Worm (Caenorhabditis elegans) whole organism, young adult: ENCODE measurements around the gene trxr-1.

ENCODE experiments used
- B0336.3 ChIP-seq: fragments of 200-800 bp; sonication (Bioruptor generic); IDR thresholded peaks from 2 replicates; pipeline ENCODE4 v1.3.6; 2022; ENCODE audit warnings: missing genetic modification characterization, missing compliant biosample characterization
- C06A6.2 ChIP-seq: fragments of 200-800 bp; sonication (Bioruptor generic); conservative IDR thresholded peaks from 2 replicates; pipeline ENCODE4 v1.3.6; 2022; ENCODE audit warnings: missing genetic modification characterization, missing compliant biosample characterization
- F39B2.1 ChIP-seq: fragments of 200-800 bp; sonication (Bioruptor generic); IDR thresholded peaks from 2 replicates; pipeline ENCODE4 v1.3.6; 2022; ENCODE audit warnings: missing genetic modification reagents, missing genetic modification characterization, missing compliant biosample characterization
- F55B11.4 ChIP-seq: sonication (generic microtip); optimal IDR thresholded peaks from 2 replicates; lab custom pipeline; 2016; ENCODE audit warnings: missing compliant biosample characterization, missing genetic modification characterization, borderline replicate concordance; ENCODE audit not compliant: insufficient read depth
- F57C9.4 ChIP-seq: sonication (generic microtip); optimal IDR thresholded peaks from 2 replicates; lab custom pipeline; 2017; ENCODE audit warnings: mild to moderate bottlenecking, missing genetic modification characterization, missing compliant biosample characterization
- Y53F4B.3 ChIP-seq: fragments of 200-800 bp; sonication (Bioruptor generic); IDR thresholded peaks from 2 replicates; pipeline ENCODE4 v1.3.6; 2022; ENCODE audit warnings: missing genetic modification reagents, missing genetic modification characterization, missing compliant biosample characterization
- Y53G8AR.9 ChIP-seq: fragments of 200-800 bp; sonication (Bioruptor generic); conservative IDR thresholded peaks from 2 replicates; pipeline ENCODE4 v1.3.6; 2022; ENCODE audit warnings: missing genetic modification reagents, missing genetic modification characterization, missing compliant biosample characterization
- Y95B8A.8 ChIP-seq: fragments of 200-800 bp; sonication (Bioruptor generic); IDR thresholded peaks from 2 replicates; pipeline ENCODE4 v1.3.6; 2022; ENCODE audit warnings: missing genetic modification reagents, missing genetic modification characterization, missing compliant biosample characterization
- ZK185.1 ChIP-seq: sonication (generic microtip); optimal IDR thresholded peaks from 2 replicates; lab custom pipeline; 2016; ENCODE audit warnings: mild to moderate bottlenecking, missing genetic modification characterization, missing compliant biosample characterization; ENCODE audit not compliant: poor library complexity, severe bottlenecking
- ama-1 ChIP-seq, 3 experiments: fragments of 150-350 bp in 1 of 3; sonication (generic microtip) in 2 of 3; optimal IDR thresholded peaks; 2 replicates each; lab custom pipeline; 2014 to 2018; ENCODE audit warnings: missing biosample characterization in 2 of 3, missing genetic modification characterization in 2 of 3, missing genetic modification reagents in 2 of 3
- attf-3 ChIP-seq: fragments of 200-800 bp; sonication (Bioruptor generic); conservative IDR thresholded peaks from 2 replicates; pipeline ENCODE4 v1.3.6; 2022; ENCODE audit warnings: missing genetic modification reagents, missing genetic modification characterization, missing compliant biosample characterization
- attf-6 ChIP-seq: fragments of 200-800 bp; sonication (Bioruptor generic); IDR thresholded peaks from 2 replicates; pipeline ENCODE4 v1.3.6; 2022; ENCODE audit warnings: missing genetic modification reagents, missing genetic modification characterization, missing compliant biosample characterization
- cebp-2 ChIP-seq: fragments of 200-800 bp; sonication (Bioruptor generic); IDR thresholded peaks from 2 replicates; pipeline ENCODE4 v1.3.6; 2022; ENCODE audit warnings: missing genetic modification characterization, missing compliant biosample characterization
- ceh-40 ChIP-seq: fragments of 200-800 bp; sonication (Bioruptor generic); IDR thresholded peaks from 2 replicates; pipeline ENCODE4 v1.3.6; 2022; ENCODE audit warnings: missing genetic modification characterization, missing compliant biosample characterization
- ceh-79 ChIP-seq: sonication (generic microtip); optimal IDR thresholded peaks from 2 replicates; lab custom pipeline; 2017; ENCODE audit warnings: mild to moderate bottlenecking, missing genetic modification characterization, missing compliant biosample characterization
- ceh-91 ChIP-seq: fragments of 200-800 bp; sonication (Bioruptor generic); IDR thresholded peaks from 2 replicates; pipeline ENCODE4 v1.3.6; 2022; ENCODE audit warnings: missing genetic modification reagents, missing genetic modification characterization, missing compliant biosample characterization
- dpff-1 ChIP-seq: sonication (generic microtip); optimal IDR thresholded peaks from 2 replicates; lab custom pipeline; 2017; ENCODE audit warnings: mild to moderate bottlenecking, missing genetic modification characterization, missing compliant biosample characterization
- ets-4 ChIP-seq: fragments of 200-800 bp; sonication (Bioruptor generic); optimal IDR thresholded peaks from 2 replicates; lab custom pipeline; 2018; ENCODE audit warnings: mild to moderate bottlenecking, missing genetic modification characterization, missing compliant biosample characterization
- fkh-3 ChIP-seq: sonication (generic microtip); optimal IDR thresholded peaks from 2 replicates; lab custom pipeline; 2016; ENCODE audit warnings: mild to moderate bottlenecking, missing genetic modification characterization, missing compliant biosample characterization
- him-1 ChIP-seq: sonication (generic microtip); optimal IDR thresholded peaks from 2 replicates; lab custom pipeline; 2016; ENCODE audit warnings: missing genotype, missing genetic modification reagents, missing genetic modification characterization, missing compliant biosample characterization
- hmg-1.2 ChIP-seq: fragments of 200-800 bp; sonication (Bioruptor generic); IDR thresholded peaks from 2 replicates; pipeline ENCODE4 v1.3.6; 2022; ENCODE audit warnings: missing genetic modification reagents, missing genetic modification characterization, missing compliant biosample characterization
- hmg-20 ChIP-seq: fragments of 200-800 bp; sonication (Bioruptor generic); IDR thresholded peaks from 2 replicates; pipeline ENCODE4 v1.3.6; 2022; ENCODE audit warnings: missing genetic modification reagents, missing genetic modification characterization, missing compliant biosample characterization
- lin-26 ChIP-seq: fragments of 200-800 bp; sonication (Bioruptor generic); IDR thresholded peaks from 2 replicates; pipeline ENCODE4 v1.3.6; 2022; ENCODE audit warnings: missing genetic modification reagents, missing genetic modification characterization, missing compliant biosample characterization
- lir-1 ChIP-seq: fragments of 200-800 bp; sonication (Bioruptor generic); conservative IDR thresholded peaks from 2 replicates; pipeline ENCODE4 v1.3.6; 2022; ENCODE audit warnings: missing genetic modification reagents, missing genetic modification characterization, missing compliant biosample characterization
- lsl-1 ChIP-seq: fragments of 200-800 bp; sonication (Bioruptor generic); optimal IDR thresholded peaks from 2 replicates; lab custom pipeline; 2018; ENCODE audit warnings: mild to moderate bottlenecking, missing genetic modification characterization, moderate library complexity, missing compliant biosample characterization
- lsy-27 ChIP-seq: sonication (generic microtip); optimal IDR thresholded peaks from 2 replicates; lab custom pipeline; 2017; ENCODE audit warnings: missing genetic modification characterization, mild to moderate bottlenecking, missing compliant biosample characterization, antibody characterized with exemption, missing genotype, borderline replicate concordance; ENCODE audit not compliant: insufficient read depth
- madf-10 ChIP-seq: sonication (generic microtip); optimal IDR thresholded peaks from 2 replicates; lab custom pipeline; 2016; ENCODE audit warnings: mild to moderate bottlenecking, missing genetic modification characterization, missing compliant biosample characterization
- madf-3 ChIP-seq: fragments of 200-800 bp; sonication (Bioruptor generic); IDR thresholded peaks from 2 replicates; pipeline ENCODE4 v1.3.6; 2022; ENCODE audit warnings: missing genetic modification reagents, missing genetic modification characterization, missing compliant biosample characterization
- madf-6 ChIP-seq: fragments of 200-800 bp; sonication (Bioruptor generic); IDR thresholded peaks from 2 replicates; pipeline ENCODE4 v1.3.6; 2022; ENCODE audit warnings: missing genetic modification reagents, missing genetic modification characterization, missing compliant biosample characterization
- mel-28 ChIP-seq: sonication (generic microtip); optimal IDR thresholded peaks from 2 replicates; lab custom pipeline; 2016; ENCODE audit warnings: borderline replicate concordance, mild to moderate bottlenecking, missing genetic modification characterization, missing compliant biosample characterization
- mxl-1 ChIP-seq: sonication (generic microtip); optimal IDR thresholded peaks from 2 replicates; lab custom pipeline; 2016; ENCODE audit warnings: missing genetic modification characterization, missing compliant biosample characterization
- nfya-1 ChIP-seq: sonication (generic microtip); optimal IDR thresholded peaks from 2 replicates; lab custom pipeline; 2017; ENCODE audit warnings: antibody characterized with exemption, missing compliant biosample characterization, missing genetic modification characterization, borderline replicate concordance; ENCODE audit not compliant: insufficient read depth
- nfyb-1 ChIP-seq: fragments of 200-800 bp; sonication (Bioruptor generic); IDR thresholded peaks from 2 replicates; pipeline ENCODE4 v1.3.6; 2022; ENCODE audit warnings: missing genetic modification reagents, missing genetic modification characterization, missing compliant biosample characterization
- nhr-120 ChIP-seq: fragments of 200-800 bp; sonication (Bioruptor generic); IDR thresholded peaks from 2 replicates; pipeline ENCODE4 v1.3.6; 2022; ENCODE audit warnings: missing genetic modification characterization, missing compliant biosample characterization
- nhr-179 ChIP-seq: sonication (generic microtip); optimal IDR thresholded peaks from 2 replicates; lab custom pipeline; 2016; ENCODE audit warnings: mild to moderate bottlenecking, missing genetic modification characterization, missing compliant biosample characterization
- nhr-80 ChIP-seq: sonication (generic microtip); optimal IDR thresholded peaks from 2 replicates; lab custom pipeline; 2016; ENCODE audit warnings: missing genetic modification characterization, missing compliant biosample characterization
- nhr-90 ChIP-seq: sonication (generic microtip); optimal IDR thresholded peaks from 2 replicates; lab custom pipeline; 2016; ENCODE audit warnings: missing genotype, mild to moderate bottlenecking, missing genetic modification characterization, missing compliant biosample characterization
- rcor-1 ChIP-seq: fragments of 200-800 bp; sonication (Bioruptor generic); IDR thresholded peaks from 2 replicates; pipeline ENCODE4 v1.3.6; 2022; ENCODE audit warnings: missing genetic modification reagents, missing genetic modification characterization, missing compliant biosample characterization
- snpc-1.3 ChIP-seq: sonication (generic microtip); optimal IDR thresholded peaks from 2 replicates; lab custom pipeline; 2017; ENCODE audit warnings: missing genetic modification characterization, mild to moderate bottlenecking, missing compliant biosample characterization, antibody characterized with exemption, moderate library complexity, missing genotype, missing genetic modification reagents; ENCODE audit not compliant: insufficient read depth
- snpc-4 ChIP-seq, 5 experiments: fragments of 150-350 bp in 1 of 5; sonication (generic microtip) in 4 of 5; optimal IDR thresholded peaks; 2 replicates each; lab custom pipeline; 2014 to 2018; ENCODE audit warnings: missing genetic modification characterization in 5 of 5, missing biosample characterization in 3 of 5, antibody characterized with exemption in 2 of 5, mild to moderate bottlenecking in 2 of 5, missing compliant biosample characterization in 2 of 5, missing genotype in 2 of 5, moderate library complexity in 2 of 5, missing genetic modification reagents in 1 of 5
- tbp1 ChIP-seq: fragments of 200-800 bp; sonication (Bioruptor generic); optimal IDR thresholded peaks from 2 replicates; lab custom pipeline; 2018; ENCODE audit warnings: mild to moderate bottlenecking, missing genetic modification characterization, missing compliant biosample characterization
- xnd-1 ChIP-seq: sonication (generic microtip); optimal IDR thresholded peaks from 2 replicates; lab custom pipeline; 2016; ENCODE audit warnings: missing genotype, missing genetic modification reagents, missing genetic modification characterization, missing compliant biosample characterization
- ztf-25 ChIP-seq: fragments of 200-800 bp; sonication (Bioruptor generic); IDR thresholded peaks from 2 replicates; pipeline ENCODE4 v1.3.6; 2022; ENCODE audit warnings: missing genetic modification reagents, missing genetic modification characterization, missing compliant biosample characterization
- ztf-26 ChIP-seq: sonication (generic microtip); optimal IDR thresholded peaks from 2 replicates; lab custom pipeline; 2017; ENCODE audit warnings: missing genetic modification characterization, missing compliant biosample characterization

trxr-1 gene

ce11 chrIV:7011728-7012127 lies at the start of gene trxr-1:
TSS of gene trxr-1 (plus strand) at chrIV:7011954.
- no peak for TF ChIP-seq hmg-1.2 (GFP tag; lab: Robert Waterston, UW)

- TF ChIP-seq nfya-1 (tag; lab: Kevin White, UChicago) (no peak), ztf-25 (GFP tag; lab: Robert Waterston, UW) (no peak), madf-10 (tag; lab: Kevin White, UChicago) (no peak), lsy-27 (tag; lab: Kevin White, UChicago) (no peak), lin-26 (GFP tag; lab: Robert Waterston, UW) (no peak), ceh-40 (GFP tag; lab: Robert Waterston, UW) (no peak), ztf-26 (tag; lab: Kevin White, UChicago) (no peak), attf-3 (GFP tag; lab: Robert Waterston, UW) (no peak), madf-3 (GFP tag; lab: Robert Waterston, UW) (no peak), nfyb-1 (GFP tag; lab: Robert Waterston, UW) (no peak), Y53F4B.3 (GFP tag; lab: Robert Waterston, UW) (no peak), xnd-1 (tag; lab: Kevin White, UChicago) (no peak), snpc-4 (GFP tag; optimal IDR thresholded peaks at IDR 0.05; lab: Kevin White, UChicago) (no peak), snpc-4 (tag; optimal IDR thresholded peaks at IDR 0.05; lab: Kevin White, UChicago) (no peak), fkh-3 (tag; lab: Kevin White, UChicago) (no peak), B0336.3 (GFP tag; lab: Robert Waterston, UW) (no peak)
Observed at ce11 chrIV:6964508-6964907, 47.2 kb upstream of the trxr-1 start, which contains the start of gene B0478.3. TSS of gene B0478.3 (minus strand) at chrIV:6964608.

- TF ChIP-seq F39B2.1 (GFP tag; lab: Robert Waterston, UW): no peak
- no peak for TF ChIP-seq F55B11.4 (tag; lab: Kevin White, UChicago)
- no peak for TF ChIP-seq mel-28 (tag; lab: Kevin White, UChicago)
- TF ChIP-seq mxl-1 (tag; lab: Kevin White, UChicago): no peak
- no peak for TF ChIP-seq ets-4
- no peak for TF ChIP-seq Y53G8AR.9 (GFP tag; lab: Robert Waterston, UW)
- TF ChIP-seq ceh-79 (tag; lab: Kevin White, UChicago): no peak
- TF ChIP-seq dpff-1 (tag; lab: Kevin White, UChicago): no peak
- no peak for TF ChIP-seq rcor-1
- TF ChIP-seq F57C9.4: no peak
- TF ChIP-seq attf-6 (GFP tag; lab: Robert Waterston, UW): no peak
- no peak for TF ChIP-seq lir-1 (GFP tag; lab: Robert Waterston, UW)
Observed at ce11 chrIV:6965192-6965591, 46.6 kb upstream of the trxr-1 start, which contains the start of gene ZK381.2. TSS of gene ZK381.2 (plus strand) at chrIV:6965492.

ce11 chrIV:6970271-6970670 lies 41.5 kb upstream of the trxr-1 start, which contains the start of gene ZK381.8:
TSS of gene ZK381.8 (minus strand) at chrIV:6970371.
- TF ChIP-seq ama-1 (optimal IDR thresholded peaks at IDR 0.05; lab: Kevin White, UChicago) (no peak), ama-1 (GFP tag; optimal IDR thresholded peaks at IDR 0.05; lab: Kevin White, UChicago) (no peak), nhr-120 (GFP tag; lab: Robert Waterston, UW) (no peak), ZK185.1 (tag; lab: Kevin White, UChicago) (no peak), fkh-3 (tag; lab: Kevin White, UChicago) (no peak), Y95B8A.8 (GFP tag; lab: Robert Waterston, UW) (no peak), nhr-80 (tag; lab: Kevin White, UChicago) (no peak), snpc-1.3 (tag; lab: Kevin White, UChicago) (no peak), ceh-91 (no peak), nhr-90 (tag; lab: Kevin White, UChicago) (no peak), lsl-1 (GFP tag; lab: Kevin White, UChicago) (no peak), him-1 (no peak), C06A6.2 (GFP tag; lab: Robert Waterston, UW) (no peak), cebp-2 (GFP tag; lab: Robert Waterston, UW) (no peak), tbp1 (GFP tag; lab: Kevin White, UChicago) (no peak), nhr-179 (no peak), madf-6 (GFP tag; lab: Robert Waterston, UW) (no peak), hmg-20 (GFP tag; lab: Robert Waterston, UW) (no peak)
